Fruit fly (Drosophila melanogaster) whole organism, embryonic: ENCODE measurements around the gene CG15728.

Source experiments
- Bteb2 ChIP-seq: fragments of 200-800 bp; sonication (Bioruptor generic); optimal IDR thresholded peaks from 2 replicates; lab custom pipeline; 2016; ENCODE audit warnings: missing biosample characterization, missing genetic modification characterization
- C15 ChIP-seq: fragments of 200-800 bp; sonication (Bioruptor generic); IDR thresholded peaks from 3 replicates; pipeline ENCODE4 v1.3.6; 2022; ENCODE audit warnings: missing biosample characterization, missing genetic modification characterization
- CG10267 ChIP-seq: fragments of 200-800 bp; sonication (Bioruptor generic); optimal IDR thresholded peaks from 2 replicates; lab custom pipeline; 2018; ENCODE audit warnings: missing biosample characterization, mild to moderate bottlenecking, missing genetic modification characterization, moderate library complexity
- CG10565 ChIP-seq: fragments of 200-800 bp; sonication (Bioruptor generic); optimal IDR thresholded peaks from 3 replicates; lab custom pipeline; 2016; ENCODE audit warnings: missing biosample characterization, mild to moderate bottlenecking, missing genetic modification characterization
- CG14710 ChIP-seq: fragments of 200-800 bp; sonication (Bioruptor generic); optimal IDR thresholded peaks from 3 replicates; lab custom pipeline; 2019; ENCODE audit warnings: missing biosample characterization, mild to moderate bottlenecking, missing genetic modification characterization, moderate library complexity
- CG17361 ChIP-seq: fragments of 200-800 bp; sonication (Bioruptor generic); IDR thresholded peaks from 3 replicates; pipeline ENCODE4 v1.3.6; 2022; ENCODE audit warnings: missing biosample characterization, missing genetic modification characterization
- CG2116 ChIP-seq: fragments of 200-800 bp; sonication (Bioruptor generic); optimal IDR thresholded peaks from 3 replicates; lab custom pipeline; 2018; ENCODE audit warnings: missing biosample characterization, mild to moderate bottlenecking, missing genetic modification characterization
- CG2199 ChIP-seq: fragments of 200-800 bp; sonication (Bioruptor generic); IDR thresholded peaks from 3 replicates; pipeline ENCODE4 v1.3.6; 2022; ENCODE audit warnings: missing biosample characterization, missing genetic modification characterization
- CG30020 ChIP-seq: fragments of 200-800 bp; optimal IDR thresholded peaks from 2 replicates; lab custom pipeline; 2019; ENCODE audit warnings: missing biosample characterization, mild to moderate bottlenecking, missing genetic modification characterization, moderate library complexity
- CG31365 ChIP-seq: fragments of 200-800 bp; sonication (Bioruptor generic); optimal IDR thresholded peaks from 2 replicates; lab custom pipeline; 2018; ENCODE audit warnings: missing biosample characterization, mild to moderate bottlenecking, missing genetic modification characterization
- CG42726 ChIP-seq: fragments of 200-800 bp; sonication (Bioruptor generic); IDR thresholded peaks from 2 replicates; pipeline ENCODE4 v1.3.6; 2022; ENCODE audit warnings: missing biosample characterization, missing genetic modification characterization; ENCODE audit not compliant: partially characterized antibody
- CG4328 ChIP-seq: fragments of 200-800 bp; sonication (Bioruptor generic); optimal IDR thresholded peaks from 3 replicates; lab custom pipeline; 2017; ENCODE audit warnings: missing biosample characterization, missing genetic modification reagents, missing genetic modification characterization
- CG4360 ChIP-seq: fragments of 200-800 bp; sonication (Bioruptor generic); IDR thresholded peaks from 2 replicates; pipeline ENCODE4 v1.3.6; 2022; ENCODE audit warnings: missing biosample characterization, missing genetic modification characterization
- CG4424 ChIP-seq: fragments of 200-800 bp; sonication (Bioruptor generic); optimal IDR thresholded peaks from 3 replicates; lab custom pipeline; 2016; ENCODE audit warnings: missing biosample characterization, missing genetic modification characterization
- CG6689 ChIP-seq: fragments of 200-800 bp; sonication (Bioruptor generic); IDR thresholded peaks from 2 replicates; pipeline ENCODE4 v1.3.6; 2022; ENCODE audit warnings: missing biosample characterization, missing genetic modification characterization
- CG7745 ChIP-seq: fragments of 200-800 bp; sonication (Bioruptor generic); optimal IDR thresholded peaks from 2 replicates; lab custom pipeline; 2018; ENCODE audit warnings: missing biosample characterization, mild to moderate bottlenecking, missing genetic modification characterization, moderate library complexity
- CG7928 ChIP-seq: fragments of 200-800 bp; sonication (Bioruptor generic); optimal IDR thresholded peaks from 2 replicates; lab custom pipeline; 2017; ENCODE audit warnings: missing biosample characterization, mild to moderate bottlenecking, missing genetic modification characterization
- CG8281 ChIP-seq: fragments of 200-800 bp; sonication (Bioruptor generic); optimal IDR thresholded peaks from 2 replicates; lab custom pipeline; 2018; ENCODE audit warnings: missing biosample characterization, mild to moderate bottlenecking, missing genetic modification characterization, moderate library complexity
- CG8944 ChIP-seq: fragments of 200-800 bp; sonication (Bioruptor generic); optimal IDR thresholded peaks from 3 replicates; lab custom pipeline; 2016; ENCODE audit warnings: missing biosample characterization, missing genetic modification characterization
- Chrac-16 ChIP-seq: fragments of 200-800 bp; sonication (Bioruptor generic); optimal IDR thresholded peaks from 3 replicates; lab custom pipeline; 2016; ENCODE audit warnings: missing biosample characterization, missing genetic modification characterization
- Deaf1 ChIP-seq: fragments of 200-800 bp; optimal IDR thresholded peaks from 3 replicates; lab custom pipeline; 2019; ENCODE audit warnings: missing biosample characterization, mild to moderate bottlenecking, missing genetic modification characterization, moderate library complexity
- Elba2 ChIP-seq: fragments of 200-800 bp; sonication (Bioruptor generic); optimal IDR thresholded peaks from 3 replicates; lab custom pipeline; 2016; ENCODE audit warnings: missing biosample characterization, missing genetic modification characterization
- GATAe ChIP-seq: fragments of 200-800 bp; sonication (Bioruptor generic); conservative IDR thresholded peaks from 2 replicates; pipeline ENCODE4 v1.3.6; 2022; ENCODE audit warnings: missing biosample characterization, missing genetic modification characterization
- Lpt ChIP-seq: fragments of >200 bp; optimal IDR thresholded peaks from 2 replicates; lab custom pipeline; 2018; ENCODE audit warnings: missing biosample characterization, missing genetic modification characterization
- Med ChIP-seq: fragments of 200-800 bp; sonication (Bioruptor generic); peaks from one replicate; lab custom pipeline; 2016; ENCODE audit warnings: missing biosample characterization, missing genetic modification characterization, mild to moderate bottlenecking, inconsistent platforms, moderate library complexity
- Opbp ChIP-seq: fragments of 200-800 bp; sonication (Bioruptor generic); IDR thresholded peaks from 3 replicates; pipeline ENCODE4 v1.3.6; 2022; ENCODE audit warnings: missing biosample characterization, missing genetic modification characterization; ENCODE audit not compliant: partially characterized antibody
- Optix ChIP-seq: fragments of 200-800 bp; sonication (Bioruptor generic); IDR thresholded peaks from 3 replicates; pipeline ENCODE4 v1.3.6; 2022; ENCODE audit warnings: missing biosample characterization, missing genetic modification characterization
- Pdp1 ChIP-seq, 2 experiments: fragments of 200-800 bp; sonication (Bioruptor generic); optimal IDR thresholded peaks; 3 replicates each; lab custom pipeline; 2016; ENCODE audit warnings: missing biosample characterization in 2 of 2, missing genetic modification characterization in 2 of 2, mild to moderate bottlenecking in 1 of 2, moderate library complexity in 1 of 2
- Sry-β ChIP-seq: fragments of 200-800 bp; sonication (Bioruptor generic); optimal IDR thresholded peaks from 2 replicates; lab custom pipeline; 2018; ENCODE audit warnings: missing biosample characterization, mild to moderate bottlenecking, missing genetic modification characterization, moderate library complexity
- TFAM ChIP-seq: fragments of 200-800 bp; sonication (Bioruptor generic); optimal IDR thresholded peaks from 2 replicates; lab custom pipeline; 2017; ENCODE audit warnings: missing biosample characterization, missing genetic modification characterization, inconsistent platforms
- ase ChIP-seq: fragments of 200-800 bp; sonication (Bioruptor generic); IDR thresholded peaks from 3 replicates; pipeline ENCODE4 v1.3.6; 2022; ENCODE audit warnings: missing biosample characterization, missing genetic modification characterization
- btn ChIP-seq: fragments of 200-800 bp; sonication (Bioruptor generic); optimal IDR thresholded peaks from 2 replicates; lab custom pipeline; 2016; ENCODE audit warnings: missing biosample characterization, missing genetic modification characterization
- chif ChIP-seq, 2 experiments: fragments of 200-800 bp; sonication (Bioruptor generic); optimal IDR thresholded peaks; 3 replicates each; lab custom pipeline; 2016; ENCODE audit warnings: missing biosample characterization in 2 of 2, missing genetic modification characterization in 2 of 2
- chinmo ChIP-seq: fragments of 200-800 bp; sonication (Bioruptor generic); IDR thresholded peaks from 4 replicates; pipeline ENCODE4 v1.3.6; 2022; ENCODE audit warnings: missing biosample characterization, missing genetic modification characterization; ENCODE audit not compliant: partially characterized antibody
- crc ChIP-seq: fragments of 200-800 bp; sonication (Bioruptor generic); optimal IDR thresholded peaks from 2 replicates; lab custom pipeline; 2016; ENCODE audit warnings: missing biosample characterization, missing genetic modification characterization
- crol ChIP-seq: fragments of 200-800 bp; sonication (Bioruptor generic); IDR thresholded peaks from 2 replicates; pipeline ENCODE4 v1.3.6; 2022; ENCODE audit warnings: missing biosample characterization, missing genetic modification characterization
- dmrt11E ChIP-seq: fragments of 200-800 bp; sonication (Bioruptor generic); optimal IDR thresholded peaks from 3 replicates; lab custom pipeline; 2018; ENCODE audit warnings: missing biosample characterization, mild to moderate bottlenecking, missing genetic modification characterization, moderate library complexity
- eve ChIP-seq, 2 experiments: fragments of >200 bp; optimal IDR thresholded peaks; 2 replicates each; lab custom pipeline; 2017; ENCODE audit warnings: missing biosample characterization in 2 of 2, missing genetic modification characterization in 2 of 2
- fru ChIP-seq: fragments of >200 bp; optimal IDR thresholded peaks from 2 replicates; lab custom pipeline; 2017
- gro ChIP-seq: fragments of 200-800 bp; sonication (Bioruptor generic); optimal IDR thresholded peaks from 2 replicates; lab custom pipeline; 2016; ENCODE audit warnings: missing biosample characterization, missing genetic modification characterization
- ham ChIP-seq: fragments of 200-800 bp; sonication (Bioruptor generic); IDR thresholded peaks from 2 replicates; pipeline ENCODE4 v1.3.6; 2022; ENCODE audit warnings: missing biosample characterization, missing genetic modification characterization
- org-1 ChIP-seq: fragments of 200-800 bp; sonication (Bioruptor generic); optimal IDR thresholded peaks from 2 replicates; lab custom pipeline; 2017; ENCODE audit warnings: missing biosample characterization, missing genetic modification characterization
- pho ChIP-seq: fragments of 200-800 bp; sonication (Bioruptor generic); optimal IDR thresholded peaks from 2 replicates; lab custom pipeline; 2016; ENCODE audit warnings: missing biosample characterization, missing genetic modification characterization
- pita ChIP-seq: fragments of 200-800 bp; sonication (Bioruptor generic); optimal IDR thresholded peaks from 2 replicates; lab custom pipeline; 2017; ENCODE audit warnings: missing biosample characterization, mild to moderate bottlenecking, missing genetic modification characterization
- row ChIP-seq: fragments of 200-800 bp; sonication (Bioruptor generic); IDR thresholded peaks from 3 replicates; pipeline ENCODE4 v1.3.6; 2022; ENCODE audit warnings: missing biosample characterization, missing genetic modification characterization
- sens ChIP-seq: fragments of 200-800 bp; sonication (Bioruptor generic); peaks from one replicate; lab custom pipeline; 2016; ENCODE audit warnings: missing biosample characterization, missing genetic modification characterization
- toy ChIP-seq: fragments of 200-800 bp; sonication (Bioruptor generic); IDR thresholded peaks from 2 replicates; pipeline ENCODE4 v1.3.6; 2022; ENCODE audit warnings: missing biosample characterization, missing genetic modification characterization
- twi ChIP-seq: fragments of 200-800 bp; optimal IDR thresholded peaks from 2 replicates; lab custom pipeline; 2019; ENCODE audit warnings: missing biosample characterization, mild to moderate bottlenecking, missing genetic modification characterization, moderate library complexity

CG15728 gene

dm6 chrX:12664117-12664783, 40.2 kb downstream of the CG15728 start:
- TF ChIP-seq gro (GFP tag; lab: Kevin White, UChicago) = no peak
- peak; percentile 10 for TF ChIP-seq dmrt11E (tag; lab: Kevin White, UChicago)
- TF ChIP-seq CG17361 (GFP tag; lab: Robert Waterston, UW) = no peak
- peak; percentile 97 for TF ChIP-seq CG4360 (GFP tag; lab: Robert Waterston, UW)
- peak in 1 of 2 experiments; percentile 49 for TF ChIP-seq eve (GFP tag; optimal IDR thresholded peaks at IDR 0.05; lab: Kevin White, UChicago)
- 0 out of 3 replicates have a peak, but pooled peaks have one; percentile 17 for TF ChIP-seq row (GFP tag; lab: Robert Waterston, UW)
- TF ChIP-seq CG2199 (GFP tag; lab: Robert Waterston, UW) = 0 out of 3 replicates have a peak, but pooled peaks have one; percentile 55
- peak; percentile 36 for TF ChIP-seq CG8281 (tag; lab: Kevin White, UChicago)
- TF ChIP-seq twi (tag; lab: Kevin White, UChicago) = peak; percentile 97
- TF ChIP-seq Med (GFP tag; lab: Kevin White, UChicago) = peak; percentile 36
- peak; percentile 85 for TF ChIP-seq Sry-β (GFP tag; lab: Kevin White, UChicago)
- TF ChIP-seq CG6689 (GFP tag; lab: Robert Waterston, UW) = no peak
- TF ChIP-seq btn = no peak
- TF ChIP-seq CG7745 (tag; lab: Kevin White, UChicago) = no peak
- TF ChIP-seq fru (lab: Kevin White, UChicago) = no peak
- peak; percentile 54 for TF ChIP-seq Elba2
- TF ChIP-seq crol (GFP tag; lab: Robert Waterston, UW) = peak; percentile 68
- no peak for TF ChIP-seq chif (GFP tag; optimal IDR thresholded peaks at IDR 0.05; lab: Kevin White, UChicago)
- peak; percentile 12 for TF ChIP-seq sens
- no peak for TF ChIP-seq Opbp

DNA sequence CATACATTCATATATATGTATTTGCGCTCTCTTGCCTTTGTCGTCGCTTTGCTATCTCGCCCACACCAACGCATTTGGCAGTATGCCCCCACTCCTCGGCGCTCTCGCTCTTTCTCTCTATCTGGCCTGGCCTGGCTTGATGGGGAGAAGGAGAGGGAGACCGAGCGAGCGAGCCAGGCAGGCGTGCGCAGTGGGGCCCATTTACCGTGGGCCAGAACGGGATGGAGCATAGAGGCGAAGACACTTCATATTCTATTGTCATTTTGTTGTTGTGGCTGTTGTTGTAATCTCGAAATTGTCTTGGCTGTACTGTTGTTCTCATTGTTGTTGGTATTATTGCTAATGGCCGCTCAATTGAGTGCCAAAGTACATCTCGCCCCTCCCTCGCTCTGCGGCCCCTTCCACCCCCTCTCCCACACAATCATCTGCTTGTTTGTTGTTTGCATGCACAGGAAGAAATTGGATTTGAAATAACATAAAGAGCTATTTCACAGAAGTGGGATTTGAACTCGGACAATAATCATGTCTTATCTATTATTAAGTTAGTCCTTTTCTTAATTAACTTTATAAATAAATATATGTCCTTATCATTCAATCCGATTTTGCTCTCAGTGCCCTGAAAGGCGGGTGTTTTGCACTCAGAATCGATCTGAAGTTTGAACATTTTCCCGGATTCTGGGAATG, 41.2 kb downstream of the CG15728 start:
- peak; percentile 84 for TF ChIP-seq Optix (GFP tag; lab: Robert Waterston, UW)
- TF ChIP-seq ase (GFP tag; lab: Robert Waterston, UW) = peak; percentile 90
- peak; percentile 49 for TF ChIP-seq CG30020 (tag; lab: Kevin White, UChicago)
- TF ChIP-seq Lpt (GFP tag; lab: Kevin White, UChicago) = no peak
- TF ChIP-seq CG7928 = peak; percentile 34
- TF ChIP-seq Pdp1 (GFP tag; optimal IDR thresholded peaks at IDR 0.05; lab: Kevin White, UChicago) = peak in 1 of 2 experiments; percentile 55
- peak; percentile 75 for TF ChIP-seq GATAe (GFP tag; lab: Robert Waterston, UW)
- peak; percentile 6 for TF ChIP-seq CG10565
- TF ChIP-seq CG4424 (GFP tag; lab: Kevin White, UChicago) = peak; percentile 83
- TF ChIP-seq CG42726 (GFP tag; lab: Robert Waterston, UW) = no peak
- peak; percentile 86 for TF ChIP-seq CG14710 (tag; lab: Kevin White, UChicago)
- peak; percentile 85 for TF ChIP-seq org-1 (GFP tag; lab: Kevin White, UChicago)
- TF ChIP-seq CG10267 (tag; lab: Kevin White, UChicago) = peak; percentile 83
- TF ChIP-seq pita (GFP tag; lab: Kevin White, UChicago) = no peak
- TF ChIP-seq CG31365 (tag; lab: Kevin White, UChicago) = peak; percentile 53
- peak; percentile 3 for TF ChIP-seq pho (GFP tag; lab: Kevin White, UChicago)
- TF ChIP-seq ham = peak; percentile 70
- peak; percentile 88 for TF ChIP-seq chinmo (GFP tag; lab: Robert Waterston, UW)
- 0 out of 2 replicates have a peak, but pooled peaks have one; percentile 45 for TF ChIP-seq toy (GFP tag; lab: Robert Waterston, UW)
- TF ChIP-seq Bteb2 (GFP tag; lab: Kevin White, UChicago) = peak; percentile 28
- TF ChIP-seq CG2116 (GFP tag; lab: Kevin White, UChicago) = peak; percentile 56
- peak; percentile 54 for TF ChIP-seq TFAM (GFP tag; lab: Kevin White, UChicago)
- 0 out of 3 replicates have a peak, but pooled peaks have one; percentile 65 for TF ChIP-seq C15
- TF ChIP-seq CG4328 = peak; percentile 53
- peak; percentile 91 for TF ChIP-seq sens
- peak; percentile 23 for TF ChIP-seq CG8944
- TF ChIP-seq crc (GFP tag; lab: Kevin White, UChicago) = no peak
- peak; percentile 55 for TF ChIP-seq Deaf1
- peak; percentile 87 for TF ChIP-seq Chrac-16
- TF ChIP-seq btn = no peak
